Worm (Caenorhabditis elegans) whole organism, late embryonic: Measurements from ENCODE around the gene Y69E1A.8.

Experiments used
- K02D7.2 ChIP-seq: sonication (generic microtip); optimal IDR thresholded peaks from 2 replicates; lab custom pipeline; 2017; ENCODE audit warnings: mild to moderate bottlenecking, missing genetic modification characterization, missing compliant biosample characterization
- elt-2 ChIP-seq: sonication (generic microtip); optimal IDR thresholded peaks from 2 replicates; lab custom pipeline; 2016; ENCODE audit warnings: missing genetic modification reagents, missing genetic modification characterization, missing compliant biosample characterization
- hlh-8 ChIP-seq: sonication (generic microtip); optimal IDR thresholded peaks from 2 replicates; lab custom pipeline; 2016; ENCODE audit warnings: missing genotype, missing genetic modification characterization, missing compliant biosample characterization
- nhr-11 ChIP-seq: fragments of 150-350 bp; optimal IDR thresholded peaks from 2 replicates; lab custom pipeline; 2014; ENCODE audit warnings: missing biosample characterization, missing genetic modification characterization
- pros-1 ChIP-seq: fragments of 150-350 bp; optimal IDR thresholded peaks from 2 replicates; lab custom pipeline; 2014; ENCODE audit warnings: missing biosample characterization, missing genetic modification reagents, missing genetic modification characterization

DNA sequence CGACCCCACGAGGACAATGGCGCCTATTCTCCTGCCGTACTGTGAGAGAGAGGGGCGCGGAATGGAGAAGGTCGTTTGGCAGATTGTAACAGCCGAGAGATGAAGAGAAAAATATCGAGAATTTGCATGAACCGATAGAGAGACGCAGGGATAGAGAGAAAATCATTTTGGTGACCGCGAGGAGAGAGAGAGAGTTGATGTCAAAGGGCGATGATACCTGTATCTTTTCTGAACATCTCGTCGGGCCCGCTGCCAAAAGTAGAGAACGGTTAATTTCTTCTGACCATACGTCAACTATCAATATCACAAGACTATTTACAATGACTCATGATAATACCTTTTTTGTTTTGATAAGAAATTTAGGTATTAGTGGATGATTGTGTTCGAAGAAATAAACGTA, 9.6 kb downstream of the Y69E1A.8 start:
- TF ChIP-seq nhr-11 (tag; lab: Kevin White, UChicago) (no peak), pros-1 (tag; lab: Kevin White, UChicago) (no peak), hlh-8 (tag; lab: Kevin White, UChicago) (no peak), K02D7.2 (no peak), elt-2 (tag; lab: Kevin White, UChicago) (peak; percentile 72)
